Fruit fly (Drosophila melanogaster): ENCODE data around the gene ymp.

The ymp gene

dm6 chr3R:25628657-25629056 lies 19.7 kb upstream of the ymp start (continued):
- TF ChIP-seq Sry-β (GFP tag; optimal IDR thresholded peaks at IDR 0.05): no peak
- 0 out of 4 replicates have a peak, but pooled peaks have one; percentile 28 for TF ChIP-seq chinmo (GFP tag; IDR thresholded peaks at IDR 0.05; ENCODE audit: partially characterized antibody)
- no peak for TF ChIP-seq CG12769 (tag; optimal IDR thresholded peaks at IDR 0.05)
- TF ChIP-seq fd64A (GFP tag; optimal IDR thresholded peaks at IDR 0.05): no peak
- no peak for TF ChIP-seq CG12744 (GFP tag; optimal IDR thresholded peaks at IDR 0.05)
- TF ChIP-seq abd-A (tag; optimal IDR thresholded peaks at IDR 0.05): no peak
- no peak for TF ChIP-seq CG8290 (GFP tag; optimal IDR thresholded peaks at IDR 0.05)
- TF ChIP-seq CG8290 (tag; optimal IDR thresholded peaks at IDR 0.05): no peak
- no peak for TF ChIP-seq psq (GFP tag; optimal IDR thresholded peaks at IDR 0.05)
- TF ChIP-seq CG14667 (GFP tag; IDR thresholded peaks at IDR 0.05): no peak
- no peak for TF ChIP-seq ab (GFP tag; optimal IDR thresholded peaks at IDR 0.05)
- TF ChIP-seq Gug (GFP tag; IDR thresholded peaks at IDR 0.05): no peak
- peak; percentile 79 for TF ChIP-seq pros (GFP tag; optimal IDR thresholded peaks at IDR 0.05)
- TF ChIP-seq CG12155 (GFP tag; optimal IDR thresholded peaks at IDR 0.05): no peak
- no peak for TF ChIP-seq Camta (GFP tag; optimal IDR thresholded peaks at IDR 0.05)
- no peak for TF ChIP-seq CG6272 (GFP tag; IDR thresholded peaks at IDR 0.05)
- TF ChIP-seq E2f1 (GFP tag; IDR thresholded peaks at IDR 0.05): no peak
- TF ChIP-seq Oaz (GFP tag; IDR thresholded peaks at IDR 0.05): no peak
- no peak for TF ChIP-seq Dp (GFP tag; optimal IDR thresholded peaks at IDR 0.05)
- TF ChIP-seq ssp (GFP tag; IDR thresholded peaks at IDR 0.05): no peak
- TF ChIP-seq D (optimal IDR thresholded peaks at IDR 0.05): peak; percentile 89
- TF ChIP-seq D (GFP tag; optimal IDR thresholded peaks at IDR 0.05): no peak
- TF ChIP-seq Asciz (GFP tag; optimal IDR thresholded peaks at IDR 0.05): no peak

- TF ChIP-seq Scr (GFP tag; IDR thresholded peaks at IDR 0.05; ENCODE audit: partially characterized antibody): peak; percentile 57
- peak; percentile 4 for TF ChIP-seq HmgZ (tag; optimal IDR thresholded peaks at IDR 0.05)
- TF ChIP-seq exex (tag; optimal IDR thresholded peaks at IDR 0.05): peak; percentile 75
- peak; percentile 69 for TF ChIP-seq Sin3A (optimal IDR thresholded peaks at IDR 0.05)
- no peak for TF ChIP-seq CG10209 (GFP tag; optimal IDR thresholded peaks at IDR 0.05)
- 0 out of 2 replicates have a peak, but pooled peaks have one; percentile 47 for TF ChIP-seq ato (GFP tag; IDR thresholded peaks at IDR 0.05; ENCODE audit: partially characterized antibody)
- no peak for TF ChIP-seq bcd (GFP tag; optimal IDR thresholded peaks at IDR 0.05)
- no peak for TF ChIP-seq CG18619 (GFP tag; optimal IDR thresholded peaks at IDR 0.05)
- TF ChIP-seq MESR4 (GFP tag; optimal IDR thresholded peaks at IDR 0.05): peak; percentile 22
- TF ChIP-seq row (GFP tag; IDR thresholded peaks at IDR 0.05): no peak
- TF ChIP-seq Meics (GFP tag; optimal IDR thresholded peaks at IDR 0.05): no peak
- peak; percentile 75 for TF ChIP-seq HLH4C (GFP tag; IDR thresholded peaks at IDR 0.05; ENCODE audit: partially characterized antibody)
- no peak for TF ChIP-seq Hr78 (GFP tag; optimal IDR thresholded peaks at IDR 0.05)
- peak; percentile 31 for TF ChIP-seq CG12659 (GFP tag; optimal IDR thresholded peaks at IDR 0.05)
- TF ChIP-seq btn (GFP tag; optimal IDR thresholded peaks at IDR 0.05): no peak
- peak; percentile 63; the same call in 1 of the 2 replicates for TF ChIP-seq tna (GFP tag; IDR thresholded peaks at IDR 0.05; ENCODE audit: partially characterized antibody)
- TF ChIP-seq schlank (tag; optimal IDR thresholded peaks at IDR 0.05): no peak
- peak; percentile 8 for TF ChIP-seq CG13624 (GFP tag; optimal IDR thresholded peaks at IDR 0.05)
- no peak for TF ChIP-seq Lhr (GFP tag; optimal IDR thresholded peaks at IDR 0.05)
- TF ChIP-seq bsh (GFP tag; optimal IDR thresholded peaks at IDR 0.05): no peak
- TF ChIP-seq CG9797 (GFP tag; optimal IDR thresholded peaks at IDR 0.05): peak; percentile 51
- no peak for TF ChIP-seq CG10565 (GFP tag; optimal IDR thresholded peaks at IDR 0.05)
- peak; percentile 6 for TF ChIP-seq gem (tag; optimal IDR thresholded peaks at IDR 0.05)
- TF ChIP-seq chinmo (GFP tag; IDR thresholded peaks at IDR 0.05; ENCODE audit: partially characterized antibody): 0 out of 4 replicates have a peak, but pooled peaks have one; percentile 27
- no peak for TF ChIP-seq eve (GFP tag; optimal IDR thresholded peaks at IDR 0.05)
- TF ChIP-seq MBD-R2 (GFP tag; IDR thresholded peaks at IDR 0.05): peak; percentile 86
- peak; percentile 14 for TF ChIP-seq CG30020 (tag; optimal IDR thresholded peaks at IDR 0.05)
- no peak for TF ChIP-seq Atf6 (GFP tag; IDR thresholded peaks at IDR 0.05)
These were observed 17.8 kb upstream of the ymp start, which contains the start of gene Ssadh for dm6 chr3R:25626625-25627275. Ssadh (minus strand) TSS chr3R:25626924.

Measured in whole organism, embryonic.